Worm (Caenorhabditis elegans) whole organism, midembryonic: ENCODE results near the gene nhr-79.

Source experiments
- T22C8.4 ChIP-seq: fragments of 200-800 bp; sonication (Bioruptor generic); IDR thresholded peaks from 2 replicates; pipeline ENCODE4 v1.3.6; 2022; ENCODE audit warnings: missing genetic modification characterization, missing compliant biosample characterization
- cog-1 ChIP-seq: sonication (generic microtip); optimal IDR thresholded peaks from 2 replicates; lab custom pipeline; 2016; ENCODE audit warnings: missing genetic modification characterization, missing compliant biosample characterization
- flt-1 ChIP-seq: fragments of 200-800 bp; sonication (Bioruptor generic); IDR thresholded peaks from 2 replicates; pipeline ENCODE4 v1.3.6; 2022; ENCODE audit warnings: missing genetic modification characterization, missing compliant biosample characterization
- klf-2 ChIP-seq: fragments of 200-800 bp; sonication (Bioruptor generic); conservative IDR thresholded peaks from 2 replicates; pipeline ENCODE4 v1.3.6; 2022; ENCODE audit warnings: missing genetic modification reagents, missing genetic modification characterization, missing compliant biosample characterization
- med-1 ChIP-seq: sonication (generic microtip); optimal IDR thresholded peaks from 2 replicates; lab custom pipeline; 2017; ENCODE audit warnings: missing genetic modification characterization, mild to moderate bottlenecking, missing compliant biosample characterization, antibody characterized with exemption, missing genetic modification reagents; ENCODE audit not compliant: insufficient read depth
- ref-1 ChIP-seq: fragments of 200-800 bp; sonication (Bioruptor generic); conservative IDR thresholded peaks from 2 replicates; pipeline ENCODE4 v1.3.6; 2022; ENCODE audit warnings: missing genetic modification reagents, missing genetic modification characterization, missing compliant biosample characterization
- tab-1 ChIP-seq: fragments of 200-800 bp; sonication (Bioruptor generic); IDR thresholded peaks from 2 replicates; pipeline ENCODE4 v1.3.6; 2022; ENCODE audit warnings: missing genetic modification characterization, missing compliant biosample characterization
- ztf-23 ChIP-seq: fragments of 200-800 bp; sonication (Bioruptor generic); IDR thresholded peaks from 2 replicates; pipeline ENCODE4 v1.3.6; 2022; ENCODE audit warnings: missing genetic modification reagents, missing genetic modification characterization, missing compliant biosample characterization
- ztf-29 ChIP-seq: fragments of 200-800 bp; sonication (Bioruptor generic); IDR thresholded peaks from 2 replicates; pipeline ENCODE4 v1.3.6; 2022; ENCODE audit warnings: missing genetic modification reagents, missing genetic modification characterization, missing compliant biosample characterization

DNA sequence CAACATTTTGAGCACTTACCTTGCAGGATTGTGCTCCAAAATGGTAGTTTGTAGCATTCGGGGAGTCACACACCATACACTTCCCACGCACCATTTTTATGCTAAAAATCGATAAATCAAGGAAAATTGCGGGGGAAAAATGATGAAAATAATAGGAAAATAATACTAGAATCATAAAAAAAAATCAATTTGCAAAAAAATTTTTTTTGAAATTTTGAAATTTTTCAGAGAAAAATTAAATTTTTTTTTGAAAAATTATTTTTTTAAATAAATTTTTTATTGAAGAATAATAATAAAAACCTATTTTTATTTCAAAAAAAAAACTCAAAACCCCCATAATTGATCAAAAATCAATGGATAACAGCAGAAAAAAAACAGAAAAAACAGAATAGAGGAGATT lies at the start of gene nhr-79:
- TF ChIP-seq ref-1 (GFP tag; lab: Robert Waterston, UW) (no peak), tab-1 (GFP tag; lab: Robert Waterston, UW) (no peak), ztf-29 (GFP tag; lab: Robert Waterston, UW) (no peak), med-1 (GFP tag; lab: Kevin White, UChicago) (no peak), flt-1 (GFP tag; lab: Robert Waterston, UW) (no peak), cog-1 (no peak), klf-2 (GFP tag; lab: Robert Waterston, UW) (no peak), ztf-23 (no peak), T22C8.4 (GFP tag; lab: Robert Waterston, UW) (no peak)
